Fruit fly (Drosophila melanogaster) whole organism, embryonic: ENCODE measurements around the gene CG44004.

Experiments
- ATbp ChIP-seq: fragments of 200-800 bp; sonication (Bioruptor generic); optimal IDR thresholded peaks from 2 replicates; lab custom pipeline; 2017; ENCODE audit warnings: missing biosample characterization, mild to moderate bottlenecking, missing genetic modification characterization, missing genetic modification reagents
- Blimp-1 ChIP-seq: fragments of 200-800 bp; sonication (Bioruptor generic); optimal IDR thresholded peaks from 3 replicates; lab custom pipeline; 2018; ENCODE audit warnings: missing biosample characterization, missing genetic modification characterization, mild to moderate bottlenecking, moderate library complexity, missing genetic modification reagents
- CG13123 ChIP-seq: fragments of 200-800 bp; sonication (Bioruptor generic); optimal IDR thresholded peaks from 2 replicates; lab custom pipeline; 2016; ENCODE audit warnings: missing biosample characterization, missing genetic modification characterization
- CG13296 ChIP-seq: fragments of 200-800 bp; sonication (Bioruptor generic); optimal IDR thresholded peaks from 3 replicates; lab custom pipeline; 2018; ENCODE audit warnings: missing biosample characterization, mild to moderate bottlenecking, missing genetic modification characterization
- CG13894 ChIP-seq: fragments of 200-800 bp; sonication (Bioruptor generic); optimal IDR thresholded peaks from 3 replicates; lab custom pipeline; 2018; ENCODE audit warnings: missing biosample characterization, mild to moderate bottlenecking, missing genetic modification characterization, moderate library complexity
- CG14014 ChIP-seq: fragments of 200-800 bp; sonication (Bioruptor generic); IDR thresholded peaks from 2 replicates; pipeline ENCODE4 v1.3.6; 2022; ENCODE audit warnings: missing biosample characterization, missing genetic modification characterization
- CG14667 ChIP-seq: fragments of 200-800 bp; sonication (Bioruptor generic); IDR thresholded peaks from 2 replicates; pipeline ENCODE4 v1.3.6; 2022; ENCODE audit warnings: missing biosample characterization, missing genetic modification characterization
- CG15696 ChIP-seq: fragments of 200-800 bp; sonication (Bioruptor generic); optimal IDR thresholded peaks from 2 replicates; lab custom pipeline; 2019; ENCODE audit warnings: missing biosample characterization, mild to moderate bottlenecking, missing genetic modification characterization, moderate library complexity
- CG16779 ChIP-seq: fragments of 200-800 bp; sonication (Bioruptor generic); IDR thresholded peaks from 2 replicates; pipeline ENCODE4 v1.3.6; 2022; ENCODE audit warnings: missing biosample characterization, missing genetic modification characterization
- CG2875 ChIP-seq: fragments of 200-800 bp; sonication (Bioruptor generic); optimal IDR thresholded peaks from 2 replicates; lab custom pipeline; 2017; ENCODE audit warnings: missing biosample characterization, mild to moderate bottlenecking, missing genetic modification characterization, missing genetic modification reagents
- CG31365 ChIP-seq: fragments of 200-800 bp; sonication (Bioruptor generic); optimal IDR thresholded peaks from 2 replicates; lab custom pipeline; 2018; ENCODE audit warnings: missing biosample characterization, mild to moderate bottlenecking, missing genetic modification characterization
- CG4424 ChIP-seq: fragments of 200-800 bp; sonication (Bioruptor generic); optimal IDR thresholded peaks from 3 replicates; lab custom pipeline; 2016; ENCODE audit warnings: missing biosample characterization, missing genetic modification characterization
- CG9876 ChIP-seq: fragments of 200-800 bp; sonication (Bioruptor generic); optimal IDR thresholded peaks from 2 replicates; lab custom pipeline; 2016; ENCODE audit warnings: missing biosample characterization, missing genetic modification characterization
- D19A ChIP-seq: fragments of 200-800 bp; optimal IDR thresholded peaks from 3 replicates; lab custom pipeline; 2019; ENCODE audit warnings: missing biosample characterization, mild to moderate bottlenecking, missing genetic modification characterization, moderate library complexity
- Dbx ChIP-seq: fragments of 200-800 bp; sonication (Bioruptor generic); IDR thresholded peaks from 3 replicates; pipeline ENCODE4 v1.3.6; 2022; ENCODE audit warnings: missing biosample characterization, missing genetic modification characterization
- Doc3 ChIP-seq: fragments of 200-800 bp; sonication (Bioruptor generic); IDR thresholded peaks from 3 replicates; pipeline ENCODE4 v1.3.6; 2022; ENCODE audit warnings: missing biosample characterization, missing genetic modification characterization; ENCODE audit not compliant: partially characterized antibody
- ERR ChIP-seq: fragments of 200-800 bp; sonication (Bioruptor generic); optimal IDR thresholded peaks from 2 replicates; lab custom pipeline; 2016; ENCODE audit warnings: missing biosample characterization, missing genetic modification characterization
- HHEX ChIP-seq: fragments of 200-800 bp; sonication (Bioruptor generic); optimal IDR thresholded peaks from 3 replicates; lab custom pipeline; 2017; ENCODE audit warnings: missing biosample characterization, mild to moderate bottlenecking, missing genetic modification characterization, missing genetic modification reagents
- HmgD ChIP-seq: fragments of 200-800 bp; sonication (Bioruptor generic); optimal IDR thresholded peaks from 3 replicates; lab custom pipeline; 2016; ENCODE audit warnings: missing biosample characterization, missing genetic modification characterization
- Hmr ChIP-seq: fragments of 200-800 bp; sonication (Bioruptor generic); optimal IDR thresholded peaks from 3 replicates; lab custom pipeline; 2017; ENCODE audit warnings: mild to moderate bottlenecking, missing biosample characterization, missing genetic modification reagents, missing genetic modification characterization
- Hr78 ChIP-seq, 2 experiments: fragments of 200-800 bp in 1 of 2; fragments of >200 bp in 1 of 2; sonication (Bioruptor generic) in 1 of 2; optimal IDR thresholded peaks; 2 replicates each; lab custom pipeline; 2017 to 2019; ENCODE audit warnings: missing biosample characterization in 2 of 2, missing genetic modification characterization in 2 of 2, mild to moderate bottlenecking in 1 of 2, moderate library complexity in 1 of 2
- Kr ChIP-seq: fragments of 200-800 bp; sonication (Bioruptor generic); optimal IDR thresholded peaks from 2 replicates; lab custom pipeline; 2017; ENCODE audit warnings: missing biosample characterization, mild to moderate bottlenecking, missing genetic modification characterization
- Lhr ChIP-seq: fragments of 200-800 bp; sonication (Bioruptor generic); optimal IDR thresholded peaks from 3 replicates; lab custom pipeline; 2017; ENCODE audit warnings: mild to moderate bottlenecking, missing biosample characterization, missing genetic modification reagents, missing genetic modification characterization
- Med ChIP-seq: fragments of 200-800 bp; sonication (Bioruptor generic); peaks from one replicate; lab custom pipeline; 2016; ENCODE audit warnings: missing biosample characterization, missing genetic modification characterization, mild to moderate bottlenecking, inconsistent platforms, moderate library complexity
- Mes4 ChIP-seq: fragments of 200-800 bp; sonication (Bioruptor generic); optimal IDR thresholded peaks from 2 replicates; lab custom pipeline; 2016; ENCODE audit warnings: missing biosample characterization, missing genetic modification characterization
- Myb ChIP-seq: fragments of 200-800 bp; sonication (Bioruptor generic); optimal IDR thresholded peaks from 2 replicates; lab custom pipeline; 2016; ENCODE audit warnings: missing biosample characterization, missing genetic modification characterization
- Sin3A ChIP-seq: fragments of >200 bp; optimal IDR thresholded peaks from 2 replicates; lab custom pipeline; 2018
- Spps ChIP-seq: fragments of 200-800 bp; sonication (Bioruptor generic); optimal IDR thresholded peaks from 2 replicates; lab custom pipeline; 2018; ENCODE audit warnings: missing biosample characterization, mild to moderate bottlenecking, missing genetic modification characterization
- Taf1 ChIP-seq: fragments of 200-800 bp; sonication (Bioruptor generic); IDR thresholded peaks from 2 replicates; pipeline ENCODE4 v1.3.6; 2022; ENCODE audit warnings: missing biosample characterization, missing genetic modification characterization
- ase ChIP-seq: fragments of 200-800 bp; sonication (Bioruptor generic); IDR thresholded peaks from 3 replicates; pipeline ENCODE4 v1.3.6; 2022; ENCODE audit warnings: missing biosample characterization, missing genetic modification characterization
- bbx ChIP-seq: fragments of 200-800 bp; sonication (Bioruptor generic); IDR thresholded peaks from 2 replicates; pipeline ENCODE4 v1.3.6; 2022; ENCODE audit warnings: missing biosample characterization, missing genetic modification characterization; ENCODE audit not compliant: partially characterized antibody
- bsh ChIP-seq, 2 experiments: fragments of 200-800 bp; sonication (Bioruptor generic); optimal IDR thresholded peaks; 2 replicates each; lab custom pipeline; 2017 to 2018; ENCODE audit warnings: mild to moderate bottlenecking in 2 of 2, missing biosample characterization in 2 of 2, missing genetic modification characterization in 2 of 2, moderate library complexity in 1 of 2
- cg ChIP-seq: fragments of 200-800 bp; sonication (Bioruptor generic); optimal IDR thresholded peaks from 3 replicates; lab custom pipeline; 2019; ENCODE audit warnings: missing biosample characterization, mild to moderate bottlenecking, missing genetic modification characterization, moderate library complexity
- chm ChIP-seq: fragments of 200-800 bp; sonication (Bioruptor generic); IDR thresholded peaks from 2 replicates; pipeline ENCODE4 v1.3.6; 2022; ENCODE audit warnings: missing biosample characterization, missing genetic modification characterization
- en ChIP-seq: fragments of 200-800 bp; sonication (Bioruptor generic); optimal IDR thresholded peaks from 2 replicates; lab custom pipeline; 2016; ENCODE audit warnings: missing biosample characterization, missing genetic modification characterization
- esg ChIP-seq: fragments of 200-800 bp; sonication (Bioruptor generic); conservative IDR thresholded peaks from 2 replicates; pipeline ENCODE4 v1.3.6; 2022; ENCODE audit warnings: missing biosample characterization, missing genetic modification characterization
- ftz-f1 ChIP-seq: fragments of 200-800 bp; sonication (Bioruptor generic); optimal IDR thresholded peaks from 2 replicates; lab custom pipeline; 2016; ENCODE audit warnings: missing biosample characterization, missing genetic modification characterization
- insv ChIP-seq, 2 experiments: fragments of 200-800 bp; sonication (Bioruptor generic); optimal IDR thresholded peaks; 3 replicates each; lab custom pipeline; 2016 to 2018; ENCODE audit warnings: missing biosample characterization in 2 of 2, missing genetic modification characterization in 2 of 2
- luna ChIP-seq: fragments of 200-800 bp; sonication (Bioruptor generic); optimal IDR thresholded peaks from 2 replicates; lab custom pipeline; 2016; ENCODE audit warnings: missing biosample characterization, missing genetic modification characterization
- mam ChIP-seq: fragments of 200-800 bp; sonication (Bioruptor generic); optimal IDR thresholded peaks from 3 replicates; lab custom pipeline; 2016; ENCODE audit warnings: missing biosample characterization, missing genetic modification characterization
- mirr ChIP-seq: fragments of 200-800 bp; sonication (Bioruptor generic); optimal IDR thresholded peaks from 3 replicates; lab custom pipeline; 2018; ENCODE audit warnings: missing biosample characterization, mild to moderate bottlenecking, missing genetic modification characterization
- nom ChIP-seq: fragments of 200-800 bp; sonication (Bioruptor generic); optimal IDR thresholded peaks from 2 replicates; lab custom pipeline; 2017; ENCODE audit warnings: missing biosample characterization, missing genetic modification characterization, mild to moderate bottlenecking, moderate library complexity, missing genetic modification reagents
- onecut ChIP-seq: fragments of 200-800 bp; sonication (Bioruptor generic); IDR thresholded peaks from 2 replicates; pipeline ENCODE4 v1.3.6; 2022; ENCODE audit warnings: missing biosample characterization, missing genetic modification characterization
- org-1 ChIP-seq: fragments of 200-800 bp; sonication (Bioruptor generic); optimal IDR thresholded peaks from 2 replicates; lab custom pipeline; 2017; ENCODE audit warnings: missing biosample characterization, missing genetic modification characterization
- sisA ChIP-seq: fragments of 200-800 bp; sonication (Bioruptor generic); IDR thresholded peaks from 2 replicates; pipeline ENCODE4 v1.3.6; 2022; ENCODE audit warnings: missing biosample characterization, missing genetic modification characterization
- tio ChIP-seq: fragments of 200-800 bp; sonication (Bioruptor generic); optimal IDR thresholded peaks from 2 replicates; lab custom pipeline; 2017; ENCODE audit warnings: missing biosample characterization, missing genetic modification characterization, inconsistent platforms
- usp ChIP-seq: fragments of >200 bp; optimal IDR thresholded peaks from 2 replicates; lab custom pipeline; 2017; ENCODE audit warnings: missing biosample characterization, missing genetic modification characterization
- yki ChIP-seq: fragments of >200 bp; optimal IDR thresholded peaks from 3 replicates; lab custom pipeline; 2018
- z ChIP-seq: fragments of 200-800 bp; sonication (Bioruptor generic); IDR thresholded peaks from 3 replicates; pipeline ENCODE4 v1.3.6; 2022; ENCODE audit warnings: missing biosample characterization, missing genetic modification characterization

CG44004 gene

dm6 chr3L:18114038-18114926, 40.6 kb upstream of the CG44004 start (continued):
- TF ChIP-seq CG15696 (no peak), Hmr (GFP tag; lab: Kevin White, UChicago) (peak; percentile 65), Taf1 (GFP tag; lab: Robert Waterston, UW) (0 out of 2 replicates have a peak, but pooled peaks have one; percentile 26), Hr78 (GFP tag; optimal IDR thresholded peaks at IDR 0.05; lab: Kevin White, UChicago) (no peak), Doc3 (GFP tag; lab: Robert Waterston, UW) (no peak), chm (no peak), Myb (GFP tag; lab: Kevin White, UChicago) (peak; percentile 9), D19A (tag; lab: Kevin White, UChicago) (peak; percentile 57), Med (GFP tag; lab: Kevin White, UChicago) (peak; percentile 92), bsh (GFP tag; optimal IDR thresholded peaks at IDR 0.05; lab: Kevin White, UChicago) (peak in 1 of 2 experiments; percentile 36), Dbx (GFP tag; lab: Robert Waterston, UW) (peak; percentile 66), mam (peak; percentile 26), org-1 (GFP tag; lab: Kevin White, UChicago) (no peak), Blimp-1 (GFP tag; lab: Kevin White, UChicago) (peak; percentile 27), CG31365 (peak; percentile 61), z (GFP tag; lab: Robert Waterston, UW) (no peak), en (GFP tag; lab: Kevin White, UChicago) (no peak), Mes4 (GFP tag; lab: Kevin White, UChicago) (peak; percentile 44), CG4424 (GFP tag; lab: Kevin White, UChicago) (no peak), Spps (no peak), HmgD (GFP tag; lab: Kevin White, UChicago) (peak; percentile 43), CG16779 (GFP tag; lab: Robert Waterston, UW) (peak; percentile 70), CG13123 (GFP tag; lab: Kevin White, UChicago) (no peak), cg (GFP tag; lab: Kevin White, UChicago) (no peak), luna (peak; percentile 30), bbx (GFP tag; lab: Robert Waterston, UW) (peak; percentile 27; the same call in 1 of the 2 replicates), HHEX (GFP tag; lab: Kevin White, UChicago) (peak; percentile 49), Sin3A (lab: Kevin White, UChicago) (no peak), insv (GFP tag; optimal IDR thresholded peaks at IDR 0.05; lab: Kevin White, UChicago) (no peak), CG13894 (tag; lab: Kevin White, UChicago) (peak; percentile 87), CG9876 (GFP tag; lab: Kevin White, UChicago) (no peak), CG13296 (GFP tag; lab: Kevin White, UChicago) (no peak), usp (no peak), yki (lab: Kevin White, UChicago) (no peak), esg (GFP tag; lab: Robert Waterston, UW) (no peak), nom (GFP tag; lab: Kevin White, UChicago) (peak; percentile 3), Lhr (GFP tag; lab: Kevin White, UChicago) (peak; percentile 8), sisA (GFP tag; lab: Robert Waterston, UW) (no peak), ATbp (GFP tag; lab: Kevin White, UChicago) (no peak), Kr (GFP tag; lab: Kevin White, UChicago) (no peak), tio (GFP tag; lab: Kevin White, UChicago) (no peak), CG14667 (GFP tag; lab: Robert Waterston, UW) (0 out of 2 replicates have a peak, but pooled peaks have one; percentile 6), ase (GFP tag; lab: Robert Waterston, UW) (no peak; the same call in 1 of the 3 replicates), CG2875 (GFP tag; lab: Kevin White, UChicago) (no peak), mirr (GFP tag; lab: Kevin White, UChicago) (peak; percentile 31), onecut (GFP tag; lab: Robert Waterston, UW) (peak; percentile 74), CG14014 (peak; percentile 58; the same call in 1 of the 2 replicates), ERR (GFP tag; lab: Kevin White, UChicago) (no peak), ftz-f1 (GFP tag; lab: Kevin White, UChicago) (peak; percentile 61)
